Fruit fly (Drosophila melanogaster) Kc167 (cell line): ENCODE data around the gene CG31677.

Experiments used
- Myc ChIP-seq: fragments of >200 bp; optimal IDR thresholded peaks from 2 replicates; lab custom pipeline; 2017; ENCODE audit warnings: missing external identifiers
- Sin3A ChIP-seq: fragments of >200 bp; optimal IDR thresholded peaks from 2 replicates; lab custom pipeline; 2018; ENCODE audit warnings: missing external identifiers
- h ChIP-seq: fragments of >200 bp; optimal IDR thresholded peaks from 3 replicates; lab custom pipeline; 2018; ENCODE audit warnings: missing external identifiers
- insv ChIP-seq: fragments of >200 bp; optimal IDR thresholded peaks from 3 replicates; lab custom pipeline; 2018; ENCODE audit warnings: missing external identifiers
- psq ChIP-seq: fragments of >200 bp; optimal IDR thresholded peaks from 2 replicates; lab custom pipeline; 2017; ENCODE audit warnings: missing external identifiers
- ttk ChIP-seq: sonication (Bioruptor generic); optimal IDR thresholded peaks from 2 replicates; lab custom pipeline; 2017; ENCODE audit warnings: missing external identifiers

- no peak for TF ChIP-seq psq (lab: Kevin White, UChicago)
- no peak for TF ChIP-seq Sin3A (lab: Kevin White, UChicago)
- no peak for TF ChIP-seq h
- TF ChIP-seq Myc (lab: Kevin White, UChicago) = no peak
- TF ChIP-seq insv (lab: Kevin White, UChicago) = no peak
- no peak for TF ChIP-seq ttk (lab: Kevin White, UChicago)
Observed at dm6 chr2L:20639821-20640220, 35.8 kb upstream of the CG31677 start, which contains the start of gene CG31680.
